Fruit fly (Drosophila melanogaster): Measurements from ENCODE around the gene Flad2.

DNA sequence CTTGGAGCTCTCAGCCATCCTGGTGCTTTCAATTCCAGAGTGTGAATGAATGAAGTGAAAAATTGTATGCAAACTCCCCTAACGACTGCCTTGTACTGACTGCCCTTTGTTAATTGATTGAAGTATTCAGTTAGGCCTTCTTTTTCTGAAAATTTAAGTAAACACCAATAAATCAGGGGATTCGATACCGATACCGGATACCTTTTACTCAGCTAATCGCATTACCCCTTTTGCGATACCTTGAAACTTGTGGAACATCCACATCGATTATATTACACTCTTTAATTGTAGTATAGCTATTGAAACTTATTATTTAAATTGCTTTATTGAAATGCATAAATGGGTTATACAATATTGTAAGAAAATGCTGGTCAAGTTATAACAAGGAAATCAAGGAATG lies 16.2 kb upstream of the Flad2 start, which contains the start of gene CG16957:
- TF ChIP-seq CTCF (optimal IDR thresholded peaks at IDR 0.05): no peak
- TF ChIP-seq CG8478 (optimal IDR thresholded peaks at IDR 0.05): no peak

Measured in S2 (cell line).